Worm (Caenorhabditis elegans) whole organism, L1 larva: ENCODE data around the gene mth-2.

Source experiments
- ama-1 ChIP-seq: fragments of 150-350 bp; optimal IDR thresholded peaks from 2 replicates; lab custom pipeline; 2014
- ces-1 ChIP-seq: fragments of 150-350 bp; optimal IDR thresholded peaks from 2 replicates; lab custom pipeline; 2014; ENCODE audit warnings: missing biosample characterization, missing genetic modification reagents, missing genetic modification characterization
- dsc-1 ChIP-seq: sonication (generic microtip); optimal IDR thresholded peaks from 2 replicates; lab custom pipeline; 2016; ENCODE audit warnings: mild to moderate bottlenecking, missing genetic modification characterization, missing compliant biosample characterization
- efl-1 ChIP-seq, 4 experiments: fragments of 150-350 bp; optimal IDR thresholded peaks in 3 of 4; peaks in 1 of 4; 1 replicate in 1 of 4; 2 replicates in 3 of 4; lab custom pipeline; 2014; ENCODE audit warnings: missing biosample characterization in 2 of 4, missing genetic modification characterization in 2 of 4, missing genetic modification reagents in 2 of 4
- hpl-2 ChIP-seq: fragments of 150-350 bp; optimal IDR thresholded peaks from 2 replicates; lab custom pipeline; 2014; ENCODE audit warnings: missing biosample characterization, missing genetic modification reagents, missing genetic modification characterization
- lir-3 ChIP-seq: sonication (generic microtip); optimal IDR thresholded peaks from 2 replicates; lab custom pipeline; 2016; ENCODE audit warnings: mild to moderate bottlenecking, missing genetic modification characterization, moderate library complexity, missing compliant biosample characterization; ENCODE audit not compliant: poor library complexity
- nhr-237 ChIP-seq: fragments of 150-350 bp; optimal IDR thresholded peaks from 2 replicates; lab custom pipeline; 2014; ENCODE audit warnings: missing biosample characterization, missing genetic modification characterization
- nhr-71 ChIP-seq: sonication (generic microtip); optimal IDR thresholded peaks from 2 replicates; lab custom pipeline; 2016; ENCODE audit warnings: mild to moderate bottlenecking, missing genetic modification characterization, moderate library complexity, missing compliant biosample characterization
- tlp-1 ChIP-seq: fragments of 150-350 bp; optimal IDR thresholded peaks from 2 replicates; lab custom pipeline; 2014; ENCODE audit warnings: missing biosample characterization, missing genetic modification characterization
- unc-130 ChIP-seq: fragments of 150-350 bp; optimal IDR thresholded peaks from 2 replicates; lab custom pipeline; 2017; ENCODE audit warnings: missing biosample characterization, missing genetic modification characterization, inconsistent platforms

mth-2 gene

DNA sequence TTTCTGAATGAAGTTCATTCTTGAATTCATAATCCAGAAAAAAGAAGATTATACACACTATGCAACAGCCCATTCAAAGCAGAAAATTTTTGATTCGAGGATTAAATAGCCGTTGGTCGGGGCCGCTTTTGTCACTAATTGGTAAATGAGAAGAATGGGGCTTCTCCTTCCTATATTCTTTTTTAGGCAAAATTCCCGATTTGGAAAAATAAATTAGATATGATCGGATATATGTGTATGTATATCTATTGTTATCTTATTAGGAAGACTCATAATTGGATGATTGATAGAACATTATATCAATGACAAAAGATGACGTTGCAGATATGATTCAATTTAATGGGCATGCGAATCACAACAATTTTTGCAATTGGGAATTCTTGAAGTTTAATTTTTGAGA, 43.9 kb downstream of the mth-2 start:
- TF ChIP-seq dsc-1 (tag; lab: Kevin White, UChicago) (peak; percentile 93), tlp-1 (no peak), efl-1 (optimal IDR thresholded peaks at IDR 0.05; lab: Kevin White, UChicago) (no peak), efl-1 (GFP tag; optimal IDR thresholded peaks at IDR 0.05 in 1 of 2; lab: Kevin White, UChicago) (peak in 1 of 2 experiments; percentile 31)

DNA sequence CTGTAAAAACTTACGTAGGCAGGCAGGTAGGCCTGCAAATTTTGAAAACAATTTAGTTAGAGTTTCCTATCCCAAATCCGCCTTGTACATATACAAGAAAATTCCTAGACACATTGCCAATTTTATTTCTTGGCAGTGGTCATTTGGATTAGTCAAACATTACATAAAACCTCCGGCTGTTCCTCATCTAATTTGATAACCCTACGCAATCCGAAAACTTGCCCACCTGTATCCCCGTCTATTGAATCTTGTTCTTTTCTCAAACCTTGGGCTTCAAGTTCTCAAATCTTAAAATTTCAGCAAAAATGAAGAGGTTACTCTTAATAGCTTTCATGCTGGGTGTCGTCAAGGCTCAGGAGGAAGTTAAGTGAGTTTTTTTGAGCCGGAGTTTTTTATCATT, 48.1 kb downstream of the mth-2 start, which contains the start of gene F56D3.1:
F56D3.1 (plus strand) TSS at position 301 of the 400 bp plus-strand sequence.
- no peak for TF ChIP-seq lir-3 (tag; lab: Kevin White, UChicago)
- no peak for TF ChIP-seq unc-130 (tag; lab: Kevin White, UChicago)
- TF ChIP-seq ces-1 (GFP tag; lab: Kevin White, UChicago), result no peak
- TF ChIP-seq nhr-237 (tag; lab: Kevin White, UChicago), result no peak
- TF ChIP-seq ama-1 (lab: Kevin White, UChicago), result no peak
- no peak for TF ChIP-seq hpl-2 (GFP tag; lab: Kevin White, UChicago)
- no peak for TF ChIP-seq nhr-71
